Worm (Caenorhabditis elegans) whole organism, late embryonic: ENCODE results near the gene ZK666.11.

ENCODE experiments used
- C08G9.2 ChIP-seq: sonication (generic microtip); optimal IDR thresholded peaks from 2 replicates; lab custom pipeline; 2016; ENCODE audit warnings: mild to moderate bottlenecking, missing genetic modification characterization, moderate library complexity, missing compliant biosample characterization
- F13H6.1 ChIP-seq: sonication (generic microtip); optimal IDR thresholded peaks from 2 replicates; lab custom pipeline; 2016; ENCODE audit warnings: missing genetic modification characterization, missing compliant biosample characterization
- K09A11.1 ChIP-seq: sonication (generic microtip); optimal IDR thresholded peaks from 2 replicates; lab custom pipeline; 2017; ENCODE audit warnings: antibody characterized with exemption, mild to moderate bottlenecking, missing genetic modification characterization, missing compliant biosample characterization; ENCODE audit not compliant: insufficient read depth
- Y22D7AL.16 ChIP-seq: sonication (generic microtip); optimal IDR thresholded peaks from 2 replicates; lab custom pipeline; 2016; ENCODE audit warnings: missing genetic modification characterization, missing compliant biosample characterization
- ahr-1 ChIP-seq: sonication (generic microtip); optimal IDR thresholded peaks from 2 replicates; lab custom pipeline; 2016; ENCODE audit warnings: missing genetic modification characterization, missing compliant biosample characterization
- ceh-18 ChIP-seq: sonication (generic microtip); optimal IDR thresholded peaks from 2 replicates; lab custom pipeline; 2016; ENCODE audit warnings: missing genetic modification characterization, missing compliant biosample characterization
- ceh-19 ChIP-seq: fragments of 200-800 bp; sonication (Bioruptor generic); optimal IDR thresholded peaks from 2 replicates; lab custom pipeline; 2018; ENCODE audit warnings: mild to moderate bottlenecking, missing genetic modification characterization, missing compliant biosample characterization
- ceh-24 ChIP-seq: sonication (generic microtip); optimal IDR thresholded peaks from 2 replicates; lab custom pipeline; 2016; ENCODE audit warnings: mild to moderate bottlenecking, missing genetic modification characterization, missing compliant biosample characterization
- ceh-34 ChIP-seq: sonication (generic microtip); optimal IDR thresholded peaks from 2 replicates; lab custom pipeline; 2016; ENCODE audit warnings: mild to moderate bottlenecking, missing genetic modification characterization, missing compliant biosample characterization
- ceh-45 ChIP-seq: fragments of 200-800 bp; sonication (Bioruptor generic); IDR thresholded peaks from 2 replicates; pipeline ENCODE4 v1.3.6; 2022; ENCODE audit warnings: missing genetic modification reagents, missing genetic modification characterization, missing compliant biosample characterization
- ceh-9 ChIP-seq: sonication (generic microtip); optimal IDR thresholded peaks from 2 replicates; lab custom pipeline; 2016; ENCODE audit warnings: mild to moderate bottlenecking, missing genetic modification characterization, inconsistent platforms, missing compliant biosample characterization
- dmd-4 ChIP-seq: sonication (generic microtip); optimal IDR thresholded peaks from 2 replicates; lab custom pipeline; 2016; ENCODE audit warnings: borderline replicate concordance, missing genetic modification characterization, missing compliant biosample characterization
- dve-1 ChIP-seq: sonication (generic microtip); optimal IDR thresholded peaks from 2 replicates; lab custom pipeline; 2017; ENCODE audit warnings: antibody characterized with exemption, mild to moderate bottlenecking, missing genetic modification characterization, missing compliant biosample characterization
- elt-2 ChIP-seq: sonication (generic microtip); optimal IDR thresholded peaks from 2 replicates; lab custom pipeline; 2016; ENCODE audit warnings: missing genetic modification reagents, missing genetic modification characterization, missing compliant biosample characterization
- ets-4 ChIP-seq: sonication (generic microtip); optimal IDR thresholded peaks from 2 replicates; lab custom pipeline; 2016; ENCODE audit warnings: missing genetic modification characterization, missing compliant biosample characterization
- fkh-10 ChIP-seq: fragments of 150-350 bp; optimal IDR thresholded peaks from 2 replicates; lab custom pipeline; 2014; ENCODE audit warnings: missing biosample characterization, missing genetic modification reagents, missing genetic modification characterization
- fkh-6 ChIP-seq: sonication (generic microtip); optimal IDR thresholded peaks from 2 replicates; lab custom pipeline; 2016; ENCODE audit warnings: missing genetic modification characterization, missing compliant biosample characterization
- gmeb-2 ChIP-seq: sonication (generic microtip); optimal IDR thresholded peaks from 2 replicates; lab custom pipeline; 2016; ENCODE audit warnings: missing genetic modification characterization, inconsistent platforms, missing compliant biosample characterization
- hlh-13 ChIP-seq: fragments of 200-800 bp; sonication (Bioruptor generic); optimal IDR thresholded peaks from 2 replicates; lab custom pipeline; 2018; ENCODE audit warnings: mild to moderate bottlenecking, missing genetic modification characterization, missing compliant biosample characterization
- hlh-15 ChIP-seq: sonication (generic microtip); optimal IDR thresholded peaks from 2 replicates; lab custom pipeline; 2016; ENCODE audit warnings: missing genetic modification characterization, missing compliant biosample characterization
- hlh-30 ChIP-seq: sonication (generic microtip); optimal IDR thresholded peaks from 2 replicates; lab custom pipeline; 2017; ENCODE audit warnings: antibody characterized with exemption, missing genetic modification characterization, missing compliant biosample characterization; ENCODE audit not compliant: insufficient read depth
- lim-6 ChIP-seq: sonication (generic microtip); optimal IDR thresholded peaks from 2 replicates; lab custom pipeline; 2016; ENCODE audit warnings: missing genetic modification characterization, missing compliant biosample characterization
- lin-11 ChIP-seq: fragments of 200-800 bp; sonication (Bioruptor generic); optimal IDR thresholded peaks from 2 replicates; lab custom pipeline; 2018; ENCODE audit warnings: mild to moderate bottlenecking, missing genetic modification characterization, missing compliant biosample characterization
- mec-3 ChIP-seq: sonication (generic microtip); optimal IDR thresholded peaks from 2 replicates; lab custom pipeline; 2016; ENCODE audit warnings: borderline replicate concordance, missing genetic modification characterization, missing compliant biosample characterization
- nhr-11 ChIP-seq: fragments of 150-350 bp; optimal IDR thresholded peaks from 2 replicates; lab custom pipeline; 2014; ENCODE audit warnings: missing biosample characterization, missing genetic modification characterization
- pag-3 ChIP-seq: sonication (generic microtip); optimal IDR thresholded peaks from 2 replicates; lab custom pipeline; 2016; ENCODE audit warnings: missing compliant biosample characterization, missing genetic modification characterization, borderline replicate concordance
- pat-9 ChIP-seq: fragments of 200-800 bp; sonication (Bioruptor generic); optimal IDR thresholded peaks from 2 replicates; lab custom pipeline; 2018; ENCODE audit warnings: mild to moderate bottlenecking, missing genetic modification characterization, moderate library complexity, missing compliant biosample characterization
- pha-2 ChIP-seq: sonication (generic microtip); optimal IDR thresholded peaks from 2 replicates; lab custom pipeline; 2017; ENCODE audit warnings: mild to moderate bottlenecking, missing genetic modification characterization, missing compliant biosample characterization
- pha-4 ChIP-seq: fragments of 150-350 bp; optimal IDR thresholded peaks from 2 replicates; lab custom pipeline; 2018; ENCODE audit warnings: missing biosample characterization, missing genetic modification reagents, missing genetic modification characterization
- pros-1 ChIP-seq: fragments of 150-350 bp; optimal IDR thresholded peaks from 2 replicates; lab custom pipeline; 2014; ENCODE audit warnings: missing biosample characterization, missing genetic modification reagents, missing genetic modification characterization
- syd-9 ChIP-seq: sonication (generic microtip); optimal IDR thresholded peaks from 2 replicates; lab custom pipeline; 2016; ENCODE audit warnings: mild to moderate bottlenecking, missing genetic modification characterization, moderate library complexity, missing compliant biosample characterization
- tbx-7 ChIP-seq: sonication (generic microtip); optimal IDR thresholded peaks from 2 replicates; lab custom pipeline; 2016; ENCODE audit warnings: missing genotype, missing genetic modification characterization, missing compliant biosample characterization
- unc-55 ChIP-seq: sonication (generic microtip); optimal IDR thresholded peaks from 2 replicates; lab custom pipeline; 2017; ENCODE audit warnings: missing biosample characterization, missing genetic modification reagents, missing genetic modification characterization
- zip-5 ChIP-seq: sonication (generic microtip); optimal IDR thresholded peaks from 2 replicates; lab custom pipeline; 2016; ENCODE audit warnings: missing genetic modification characterization, missing compliant biosample characterization

The ZK666.11 gene

ce11 chrII:10466552-10466951 lies 15.8 kb upstream of the ZK666.11 start, which contains the start of gene tnc-2:
tnc-2 (plus strand) TSS chrII:10466852.
- no peak for TF ChIP-seq ceh-18 (tag; lab: Kevin White, UChicago)
- no peak for TF ChIP-seq K09A11.1 (tag; lab: Kevin White, UChicago)
- no peak for TF ChIP-seq unc-55 (GFP tag; lab: Kevin White, UChicago)
- TF ChIP-seq mec-3 (tag; lab: Kevin White, UChicago), result no peak
- no peak for TF ChIP-seq pat-9 (tag; lab: Kevin White, UChicago)
- TF ChIP-seq syd-9, result no peak

ce11 chrII:10470159-10470558 lies 12.2 kb upstream of the ZK666.11 start, which contains the start of gene clec-143:
clec-143 (minus strand) TSS chrII:10470297.
- TF ChIP-seq unc-55 (GFP tag; lab: Kevin White, UChicago) (no peak), dve-1 (tag; lab: Kevin White, UChicago) (no peak), pha-2 (no peak), ceh-24 (no peak), fkh-10 (no peak), ceh-18 (tag; lab: Kevin White, UChicago) (no peak), hlh-15 (tag; lab: Kevin White, UChicago) (no peak), zip-5 (no peak), nhr-11 (tag; lab: Kevin White, UChicago) (no peak), ceh-34 (tag; lab: Kevin White, UChicago) (no peak), fkh-6 (tag; lab: Kevin White, UChicago) (no peak), ahr-1 (no peak), C08G9.2 (tag; lab: Kevin White, UChicago) (no peak), hlh-13 (GFP tag; lab: Kevin White, UChicago) (no peak), dmd-4 (tag; lab: Kevin White, UChicago) (no peak), hlh-30 (tag; lab: Kevin White, UChicago) (no peak), ets-4 (tag; lab: Kevin White, UChicago) (no peak)

ce11 chrII:10471247-10471646 lies 11.1 kb upstream of the ZK666.11 start, which contains the start of gene ZK666.1:
ZK666.1 (minus strand) TSS chrII:10471347.
- TF ChIP-seq Y22D7AL.16 (tag; lab: Kevin White, UChicago), result no peak
- no peak for TF ChIP-seq F13H6.1 (tag; lab: Kevin White, UChicago)
- no peak for TF ChIP-seq pros-1 (tag; lab: Kevin White, UChicago)
- no peak for TF ChIP-seq tbx-7
- no peak for TF ChIP-seq ceh-19 (GFP tag; lab: Kevin White, UChicago)
- TF ChIP-seq, all 69 proteins: peak for 0

ce11 chrII:10471790-10472189 lies 10.5 kb upstream of the ZK666.11 start, which contains the start of gene ZK666.2:
ZK666.2 (minus strand) TSS chrII:10471890.
- TF ChIP-seq ceh-45 (no peak), pros-1 (tag; lab: Kevin White, UChicago) (no peak), pag-3 (tag; lab: Kevin White, UChicago) (no peak), ceh-9 (tag; lab: Kevin White, UChicago) (no peak), lim-6 (tag; lab: Kevin White, UChicago) (no peak), pat-9 (tag; lab: Kevin White, UChicago) (no peak), hlh-15 (tag; lab: Kevin White, UChicago) (no peak), ceh-18 (tag; lab: Kevin White, UChicago) (no peak), gmeb-2 (no peak), elt-2 (tag; lab: Kevin White, UChicago) (no peak), ceh-34 (tag; lab: Kevin White, UChicago) (no peak), lin-11 (tag; lab: Kevin White, UChicago) (no peak), syd-9 (no peak), ceh-19 (GFP tag; lab: Kevin White, UChicago) (no peak), pha-4 (tag; lab: Kevin White, UChicago) (no peak), C08G9.2 (tag; lab: Kevin White, UChicago) (no peak)
